Worm (Caenorhabditis elegans): ENCODE results near the gene srh-142.

ce11 chrV:16455065-16455464 lies 5.7 kb downstream of the srh-142 start, which contains the start of gene str-14:
- TF ChIP-seq snpc-1.1 (tag; optimal IDR thresholded peaks at IDR 0.05; ENCODE audit: insufficient read depth) (no peak), pha-4 (tag; optimal IDR thresholded peaks at IDR 0.05) (no peak), B0261.1 (tag; optimal IDR thresholded peaks at IDR 0.05) (no peak), hlh-12 (tag; optimal IDR thresholded peaks at IDR 0.05) (no peak), B0035.1 (tag; optimal IDR thresholded peaks at IDR 0.05) (no peak), aptf-3 (GFP tag; IDR thresholded peaks at IDR 0.05) (no peak), Y95B8A.8 (GFP tag; IDR thresholded peaks at IDR 0.05) (no peak), lin-26 (GFP tag; IDR thresholded peaks at IDR 0.05) (no peak), snpc-4 (GFP tag; optimal IDR thresholded peaks at IDR 0.05) (no peak), snpc-4 (tag; optimal IDR thresholded peaks at IDR 0.05) (no peak), dpl-1 (GFP tag; optimal IDR thresholded peaks at IDR 0.05) (no peak), F57C9.4 (tag; optimal IDR thresholded peaks at IDR 0.05) (no peak)

Measured in whole organism, young adult.